Worm (Caenorhabditis elegans) whole organism, late embryonic: Measurements from ENCODE around the gene R11E3.19.

Source experiments
- C08G9.2 ChIP-seq: sonication (generic microtip); optimal IDR thresholded peaks from 2 replicates; lab custom pipeline; 2016; ENCODE audit warnings: mild to moderate bottlenecking, missing genetic modification characterization, moderate library complexity, missing compliant biosample characterization
- C38D4.7 ChIP-seq: fragments of 200-800 bp; sonication (Bioruptor generic); optimal IDR thresholded peaks from 2 replicates; lab custom pipeline; 2018; ENCODE audit warnings: mild to moderate bottlenecking, missing genetic modification characterization, moderate library complexity, missing compliant biosample characterization
- T23F11.4 ChIP-seq: fragments of 200-800 bp; sonication (Bioruptor generic); optimal IDR thresholded peaks from 2 replicates; lab custom pipeline; 2018; ENCODE audit warnings: mild to moderate bottlenecking, missing genetic modification characterization, missing compliant biosample characterization
- Y22D7AL.16 ChIP-seq: sonication (generic microtip); optimal IDR thresholded peaks from 2 replicates; lab custom pipeline; 2016; ENCODE audit warnings: missing genetic modification characterization, missing compliant biosample characterization
- ahr-1 ChIP-seq: sonication (generic microtip); optimal IDR thresholded peaks from 2 replicates; lab custom pipeline; 2016; ENCODE audit warnings: missing genetic modification characterization, missing compliant biosample characterization
- ama-1 ChIP-seq: fragments of 150-350 bp; optimal IDR thresholded peaks from 2 replicates; lab custom pipeline; 2014
- ceh-14 ChIP-seq: sonication (generic microtip); optimal IDR thresholded peaks from 2 replicates; lab custom pipeline; 2016; ENCODE audit warnings: missing genotype, missing genetic modification characterization, missing compliant biosample characterization
- ceh-18 ChIP-seq: sonication (generic microtip); optimal IDR thresholded peaks from 2 replicates; lab custom pipeline; 2016; ENCODE audit warnings: missing genetic modification characterization, missing compliant biosample characterization
- ceh-19 ChIP-seq: fragments of 200-800 bp; sonication (Bioruptor generic); optimal IDR thresholded peaks from 2 replicates; lab custom pipeline; 2018; ENCODE audit warnings: mild to moderate bottlenecking, missing genetic modification characterization, missing compliant biosample characterization
- ceh-2 ChIP-seq: sonication (generic microtip); optimal IDR thresholded peaks from 2 replicates; lab custom pipeline; 2016; ENCODE audit warnings: missing genotype, missing genetic modification characterization, missing compliant biosample characterization
- ceh-22 ChIP-seq: sonication (generic microtip); optimal IDR thresholded peaks from 2 replicates; lab custom pipeline; 2017; ENCODE audit warnings: missing biosample characterization, missing genetic modification characterization
- ceh-24 ChIP-seq: sonication (generic microtip); optimal IDR thresholded peaks from 2 replicates; lab custom pipeline; 2016; ENCODE audit warnings: mild to moderate bottlenecking, missing genetic modification characterization, missing compliant biosample characterization
- ceh-31 ChIP-seq: sonication (generic microtip); optimal IDR thresholded peaks from 2 replicates; lab custom pipeline; 2016; ENCODE audit warnings: missing genetic modification characterization, missing compliant biosample characterization
- ceh-48 ChIP-seq: sonication (generic microtip); optimal IDR thresholded peaks from 2 replicates; lab custom pipeline; 2016; ENCODE audit warnings: missing genetic modification characterization, inconsistent platforms, missing compliant biosample characterization
- ceh-9 ChIP-seq: sonication (generic microtip); optimal IDR thresholded peaks from 2 replicates; lab custom pipeline; 2016; ENCODE audit warnings: mild to moderate bottlenecking, missing genetic modification characterization, inconsistent platforms, missing compliant biosample characterization
- dmd-4 ChIP-seq: sonication (generic microtip); optimal IDR thresholded peaks from 2 replicates; lab custom pipeline; 2016; ENCODE audit warnings: borderline replicate concordance, missing genetic modification characterization, missing compliant biosample characterization
- elt-2 ChIP-seq: sonication (generic microtip); optimal IDR thresholded peaks from 2 replicates; lab custom pipeline; 2016; ENCODE audit warnings: missing genetic modification reagents, missing genetic modification characterization, missing compliant biosample characterization
- ets-4 ChIP-seq: sonication (generic microtip); optimal IDR thresholded peaks from 2 replicates; lab custom pipeline; 2016; ENCODE audit warnings: missing genetic modification characterization, missing compliant biosample characterization
- eyg-1 ChIP-seq: sonication (generic microtip); optimal IDR thresholded peaks from 2 replicates; lab custom pipeline; 2016; ENCODE audit warnings: missing genotype, missing genetic modification characterization, missing compliant biosample characterization
- fkh-10 ChIP-seq: fragments of 150-350 bp; optimal IDR thresholded peaks from 2 replicates; lab custom pipeline; 2014; ENCODE audit warnings: missing biosample characterization, missing genetic modification reagents, missing genetic modification characterization
- fkh-6 ChIP-seq: sonication (generic microtip); optimal IDR thresholded peaks from 2 replicates; lab custom pipeline; 2016; ENCODE audit warnings: missing genetic modification characterization, missing compliant biosample characterization
- hlh-13 ChIP-seq: fragments of 200-800 bp; sonication (Bioruptor generic); optimal IDR thresholded peaks from 2 replicates; lab custom pipeline; 2018; ENCODE audit warnings: mild to moderate bottlenecking, missing genetic modification characterization, missing compliant biosample characterization
- hlh-15 ChIP-seq: sonication (generic microtip); optimal IDR thresholded peaks from 2 replicates; lab custom pipeline; 2016; ENCODE audit warnings: missing genetic modification characterization, missing compliant biosample characterization
- hlh-6 ChIP-seq: sonication (generic microtip); optimal IDR thresholded peaks from 2 replicates; lab custom pipeline; 2016; ENCODE audit warnings: missing genotype, missing genetic modification characterization, missing compliant biosample characterization
- hlh-8 ChIP-seq: sonication (generic microtip); optimal IDR thresholded peaks from 2 replicates; lab custom pipeline; 2016; ENCODE audit warnings: missing genotype, missing genetic modification characterization, missing compliant biosample characterization
- lim-6 ChIP-seq: sonication (generic microtip); optimal IDR thresholded peaks from 2 replicates; lab custom pipeline; 2016; ENCODE audit warnings: missing genetic modification characterization, missing compliant biosample characterization
- lin-11 ChIP-seq: fragments of 200-800 bp; sonication (Bioruptor generic); optimal IDR thresholded peaks from 2 replicates; lab custom pipeline; 2018; ENCODE audit warnings: mild to moderate bottlenecking, missing genetic modification characterization, missing compliant biosample characterization
- nhr-232 ChIP-seq: sonication (generic microtip); optimal IDR thresholded peaks from 2 replicates; lab custom pipeline; 2016; ENCODE audit warnings: missing genetic modification characterization, missing compliant biosample characterization
- pat-9 ChIP-seq: fragments of 200-800 bp; sonication (Bioruptor generic); optimal IDR thresholded peaks from 2 replicates; lab custom pipeline; 2018; ENCODE audit warnings: mild to moderate bottlenecking, missing genetic modification characterization, moderate library complexity, missing compliant biosample characterization
- pax-1 ChIP-seq: fragments of 150-350 bp; optimal IDR thresholded peaks from 2 replicates; lab custom pipeline; 2014; ENCODE audit warnings: missing biosample characterization, missing genetic modification characterization
- ref-2 ChIP-seq: sonication (generic microtip); optimal IDR thresholded peaks from 2 replicates; lab custom pipeline; 2016; ENCODE audit warnings: missing genetic modification characterization, missing compliant biosample characterization
- rnt-1 ChIP-seq: sonication (generic microtip); optimal IDR thresholded peaks from 2 replicates; lab custom pipeline; 2016; ENCODE audit warnings: missing genetic modification characterization, missing compliant biosample characterization
- sdc-2 ChIP-seq: sonication (generic microtip); optimal IDR thresholded peaks from 2 replicates; lab custom pipeline; 2016; ENCODE audit warnings: missing genotype, missing genetic modification characterization, missing compliant biosample characterization
- sox-2 ChIP-seq: fragments of 200-800 bp; sonication (Bioruptor generic); IDR thresholded peaks from 2 replicates; pipeline ENCODE4 v1.3.6; 2022; ENCODE audit warnings: missing genetic modification reagents, missing genetic modification characterization, missing compliant biosample characterization
- sox-4 ChIP-seq: sonication (generic microtip); optimal IDR thresholded peaks from 2 replicates; lab custom pipeline; 2017; ENCODE audit warnings: mild to moderate bottlenecking, missing genetic modification characterization, inconsistent platforms, missing compliant biosample characterization
- tbx-2 ChIP-seq: sonication (generic microtip); optimal IDR thresholded peaks from 2 replicates; lab custom pipeline; 2016; ENCODE audit warnings: missing genetic modification characterization, missing compliant biosample characterization
- ttx-3 ChIP-seq: sonication (generic microtip); optimal IDR thresholded peaks from 2 replicates; lab custom pipeline; 2016; ENCODE audit warnings: missing genetic modification reagents, missing genetic modification characterization, missing compliant biosample characterization
- unc-55 ChIP-seq: sonication (generic microtip); optimal IDR thresholded peaks from 2 replicates; lab custom pipeline; 2017; ENCODE audit warnings: missing biosample characterization, missing genetic modification reagents, missing genetic modification characterization
- unc-86 ChIP-seq: sonication (generic microtip); optimal IDR thresholded peaks from 2 replicates; lab custom pipeline; 2016; ENCODE audit warnings: missing genetic modification characterization, missing compliant biosample characterization
- zip-5 ChIP-seq: sonication (generic microtip); optimal IDR thresholded peaks from 2 replicates; lab custom pipeline; 2016; ENCODE audit warnings: missing genetic modification characterization, missing compliant biosample characterization
- ztf-16 ChIP-seq: sonication (generic microtip); optimal IDR thresholded peaks from 2 replicates; lab custom pipeline; 2017; ENCODE audit warnings: missing genetic modification characterization, missing compliant biosample characterization

The R11E3.19 gene

DNA sequence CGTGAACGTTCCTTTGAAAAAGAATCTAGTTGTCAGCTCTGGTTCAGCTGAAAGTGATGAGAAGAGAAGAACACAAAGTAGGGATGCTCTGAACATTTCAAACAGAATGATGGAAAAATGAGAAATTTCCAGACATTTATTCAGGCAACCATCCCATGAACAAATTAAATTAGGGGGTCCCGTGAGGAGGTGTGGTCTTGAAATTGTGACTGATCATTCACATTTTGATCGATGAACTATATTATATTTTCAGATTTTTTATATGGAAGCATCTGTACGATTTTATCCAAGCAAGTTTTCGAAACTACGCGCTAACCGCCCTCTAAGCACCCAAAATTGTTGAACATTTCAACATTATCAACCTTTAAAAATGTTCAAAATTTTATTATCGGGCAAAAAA is at the start of gene R11E3.19:
Gene R11E3.19 (minus strand): TSS at position 101 of the 400 bp plus-strand sequence.
- TF ChIP-seq ceh-2 (tag; lab: Kevin White, UChicago) (no peak), C08G9.2 (tag; lab: Kevin White, UChicago) (no peak), ceh-31 (tag; lab: Kevin White, UChicago) (no peak), ceh-19 (no peak), rnt-1 (tag; lab: Kevin White, UChicago) (no peak), fkh-10 (GFP tag; lab: Kevin White, UChicago) (no peak), sox-2 (GFP tag; lab: Robert Waterston, UW) (no peak), sdc-2 (tag; lab: Kevin White, UChicago) (no peak), Y22D7AL.16 (tag; lab: Kevin White, UChicago) (no peak), dmd-4 (tag; lab: Kevin White, UChicago) (no peak), nhr-232 (no peak), ceh-24 (tag; lab: Kevin White, UChicago) (no peak), lin-11 (tag; lab: Kevin White, UChicago) (no peak), tbx-2 (tag; lab: Kevin White, UChicago) (no peak), hlh-13 (GFP tag; lab: Kevin White, UChicago) (no peak), ztf-16 (no peak), ceh-48 (no peak), pat-9 (tag; lab: Kevin White, UChicago) (no peak), ceh-14 (tag; lab: Kevin White, UChicago) (no peak), hlh-8 (tag; lab: Kevin White, UChicago) (no peak)

DNA sequence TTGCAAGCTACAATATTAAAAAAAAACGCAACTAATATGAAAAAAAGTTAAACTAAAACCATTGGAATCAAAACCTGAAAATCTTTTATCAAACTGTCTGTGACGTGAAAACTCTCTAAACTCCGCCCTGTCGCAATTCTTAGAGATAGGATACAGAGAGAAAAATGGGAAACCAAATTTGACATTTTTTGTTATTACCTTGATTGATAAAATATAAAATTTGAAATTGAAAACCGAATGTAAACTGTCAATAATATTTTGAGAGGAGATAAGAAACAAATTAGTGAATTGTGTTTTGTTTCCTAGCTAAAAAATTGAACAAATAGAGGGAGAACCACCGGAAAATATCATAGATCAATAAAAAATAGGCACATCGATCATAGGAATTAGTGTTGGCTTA is 45.9 kb upstream of the R11E3.19 start:
- no peak for TF ChIP-seq ahr-1 (tag; lab: Kevin White, UChicago)
- no peak for TF ChIP-seq hlh-6 (tag; lab: Kevin White, UChicago)
- TF ChIP-seq hlh-13 (GFP tag; lab: Kevin White, UChicago) = no peak
- TF ChIP-seq C08G9.2 (tag; lab: Kevin White, UChicago) = no peak
- TF ChIP-seq ets-4 (tag; lab: Kevin White, UChicago) = no peak
- TF ChIP-seq lim-6 (tag; lab: Kevin White, UChicago) = no peak
- TF ChIP-seq unc-55 (GFP tag; lab: Kevin White, UChicago) = no peak
- TF ChIP-seq unc-86 = no peak
- no peak for TF ChIP-seq C38D4.7 (GFP tag; lab: Kevin White, UChicago)
- TF ChIP-seq rnt-1 (tag; lab: Kevin White, UChicago) = no peak
- TF ChIP-seq pax-1 (tag; lab: Kevin White, UChicago) = no peak
- no peak for TF ChIP-seq fkh-6 (tag; lab: Kevin White, UChicago)

DNA sequence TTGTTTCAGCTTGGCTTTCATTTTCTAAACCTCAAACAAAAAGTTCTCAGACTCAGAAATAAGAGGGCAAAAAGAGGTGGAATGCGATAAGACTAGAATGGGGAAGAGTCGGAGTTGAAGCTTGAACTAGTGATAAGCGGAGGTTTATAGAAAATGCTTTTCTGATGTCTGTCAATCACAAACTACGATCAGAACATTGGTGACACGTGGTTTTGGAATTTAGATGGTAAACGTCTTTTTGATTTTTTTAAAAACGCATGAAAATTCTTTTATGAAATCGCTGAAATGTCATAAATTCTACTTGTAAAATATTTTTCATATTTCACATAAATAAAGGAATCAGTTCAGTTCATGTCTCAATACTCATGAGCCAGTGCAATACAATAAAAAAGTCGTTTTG is 45.2 kb upstream of the R11E3.19 start, which contains the start of gene H06H21.8:
Gene H06H21.8 (minus strand): TSS at position 78 of the 400 bp plus-strand sequence.
- no peak for TF ChIP-seq T23F11.4 (GFP tag; lab: Kevin White, UChicago)
- no peak for TF ChIP-seq ceh-9 (tag; lab: Kevin White, UChicago)
- no peak for TF ChIP-seq ceh-19
- no peak for TF ChIP-seq zip-5 (tag; lab: Kevin White, UChicago)
- TF ChIP-seq ceh-22 (tag; lab: Kevin White, UChicago) = no peak
- no peak for TF ChIP-seq rnt-1 (tag; lab: Kevin White, UChicago)
- no peak for TF ChIP-seq elt-2 (tag; lab: Kevin White, UChicago)
- TF ChIP-seq unc-55 (GFP tag; lab: Kevin White, UChicago) = no peak
- no peak for TF ChIP-seq ceh-31 (tag; lab: Kevin White, UChicago)
- no peak for TF ChIP-seq C08G9.2 (tag; lab: Kevin White, UChicago)
- no peak for TF ChIP-seq sox-4
- no peak for TF ChIP-seq ref-2 (tag; lab: Kevin White, UChicago)
- TF ChIP-seq ceh-18 (tag; lab: Kevin White, UChicago) = no peak
- TF ChIP-seq eyg-1 (tag; lab: Kevin White, UChicago) = no peak
- no peak for TF ChIP-seq ets-4 (tag; lab: Kevin White, UChicago)
- no peak for TF ChIP-seq hlh-15 (tag; lab: Kevin White, UChicago)
- no peak for TF ChIP-seq hlh-6 (tag; lab: Kevin White, UChicago)
- no peak for TF ChIP-seq ama-1
- TF ChIP-seq ttx-3 (tag; lab: Kevin White, UChicago) = no peak
- TF ChIP-seq, all 69 proteins: peak for 0
